Worm (Caenorhabditis elegans): ENCODE data around the gene F34D10.8.

Gene F34D10.8

DNA sequence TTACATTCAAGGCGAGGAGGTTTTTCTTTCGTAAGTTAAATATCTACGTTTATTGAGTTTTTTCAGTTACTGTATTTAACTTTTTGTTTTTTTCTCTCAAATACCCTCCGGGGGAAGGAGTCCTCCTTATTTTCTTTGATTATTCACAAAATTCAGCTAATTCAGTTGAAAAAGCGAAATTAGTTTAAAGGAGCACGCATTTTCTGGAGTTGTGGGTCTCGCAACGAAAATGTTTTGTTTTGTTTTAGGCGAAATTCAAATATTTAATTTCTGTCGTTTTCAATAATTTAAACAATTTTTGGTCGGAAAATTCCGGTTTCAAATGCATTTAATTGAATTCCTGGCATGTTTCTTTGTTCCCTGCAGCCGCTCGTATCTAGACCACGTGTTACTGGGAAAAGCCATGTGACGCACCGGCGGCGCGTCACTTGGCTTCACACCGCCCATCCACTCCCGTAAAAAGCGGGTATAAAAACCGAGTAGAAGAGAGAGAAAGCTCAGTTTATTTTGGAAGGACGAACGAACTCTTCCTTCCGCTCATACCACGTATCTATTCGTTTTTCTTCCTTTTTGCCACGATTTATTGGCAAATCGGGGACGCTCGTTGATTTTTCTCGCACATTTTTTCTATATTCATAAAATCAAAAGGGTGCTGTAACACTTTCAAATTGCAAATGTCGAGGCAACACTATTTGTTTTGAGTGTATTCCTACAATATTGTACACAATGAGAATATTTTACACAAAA, 5.1 kb downstream of the F34D10.8 start (continued):
- no peak for TF ChIP-seq unc-30 (tag; optimal IDR thresholded peaks at IDR 0.05)
- no peak for TF ChIP-seq hlh-17 (GFP tag; optimal IDR thresholded peaks at IDR 0.05; ENCODE audit: borderline replicate concordance)
- TF ChIP-seq snpc-4 (tag; optimal IDR thresholded peaks at IDR 0.05) = no peak
- no peak for TF ChIP-seq grh-1 (GFP tag; IDR thresholded peaks at IDR 0.05)
- TF ChIP-seq lin-14 (GFP tag; optimal IDR thresholded peaks at IDR 0.05) = peak; percentile 76
- TF ChIP-seq ama-1 (optimal IDR thresholded peaks at IDR 0.05) = peak; percentile 74
- peak; percentile 55 for TF ChIP-seq nhr-85 (tag)
- no peak for TF ChIP-seq ceh-90 (tag; optimal IDR thresholded peaks at IDR 0.05)
- peak; percentile 43 to 58 for TF ChIP-seq efl-1 (optimal IDR thresholded peaks at IDR 0.05)
- peak in 1 of 2 experiments; percentile 75 for TF ChIP-seq efl-1 (GFP tag; optimal IDR thresholded peaks at IDR 0.05 in 1 of 2)
- no peak for TF ChIP-seq nhr-76 (tag; optimal IDR thresholded peaks at IDR 0.05)
- no peak for TF ChIP-seq lir-3 (tag; optimal IDR thresholded peaks at IDR 0.05; ENCODE audit: poor library complexity)
- peak; percentile 18 for TF ChIP-seq xbp-1 (tag; optimal IDR thresholded peaks at IDR 0.05)

ce11 chrIII:3736302-3736701, 5.7 kb downstream of the F34D10.8 start, which contains the start of gene F34D10.4:
F34D10.4 (plus strand) TSS chrIII:3736602.
- TF ChIP-seq hpl-2 (GFP tag; optimal IDR thresholded peaks at IDR 0.05) = peak; percentile 30
- no peak for TF ChIP-seq egl-13 (tag; optimal IDR thresholded peaks at IDR 0.05)

ce11 chrIII:3737742-3738141, 7.2 kb downstream of the F34D10.8 start:
- TF ChIP-seq efl-1 (optimal IDR thresholded peaks at IDR 0.05) (no peak), efl-1 (GFP tag; optimal IDR thresholded peaks at IDR 0.05 in 1 of 2) (peak in 1 of 2 experiments; percentile 35), ceh-8 (GFP tag; optimal IDR thresholded peaks at IDR 0.05) (no peak), ama-1 (optimal IDR thresholded peaks at IDR 0.05) (no peak), hpl-2 (GFP tag; optimal IDR thresholded peaks at IDR 0.05) (no peak), unc-86 (tag; optimal IDR thresholded peaks at IDR 0.05) (no peak)

ce11 chrIII:3738331-3738730, 7.8 kb downstream of the F34D10.8 start:
- TF ChIP-seq lin-35 (GFP tag; optimal IDR thresholded peaks at IDR 0.05) (no peak), efl-1 (optimal IDR thresholded peaks at IDR 0.05) (no peak), efl-1 (GFP tag; optimal IDR thresholded peaks at IDR 0.05 in 1 of 2) (no peak), nhr-90 (tag; optimal IDR thresholded peaks at IDR 0.05; ENCODE audit: poor library complexity) (no peak), mdl-1 (tag; optimal IDR thresholded peaks at IDR 0.05) (no peak), hlh-4 (tag; optimal IDR thresholded peaks at IDR 0.05) (no peak), jun-1 (tag; optimal IDR thresholded peaks at IDR 0.05) (no peak), ama-1 (optimal IDR thresholded peaks at IDR 0.05) (no peak), ceh-8 (GFP tag; optimal IDR thresholded peaks at IDR 0.05) (no peak), lin-13 (GFP tag; optimal IDR thresholded peaks at IDR 0.05) (no peak), isw-1 (GFP tag; IDR thresholded peaks at IDR 0.05) (no peak), fkh-8 (tag; optimal IDR thresholded peaks at IDR 0.05) (no peak), snpc-4 (tag; optimal IDR thresholded peaks at IDR 0.05) (no peak), ceh-63 (GFP tag; optimal IDR thresholded peaks at IDR 0.05) (no peak)

DNA sequence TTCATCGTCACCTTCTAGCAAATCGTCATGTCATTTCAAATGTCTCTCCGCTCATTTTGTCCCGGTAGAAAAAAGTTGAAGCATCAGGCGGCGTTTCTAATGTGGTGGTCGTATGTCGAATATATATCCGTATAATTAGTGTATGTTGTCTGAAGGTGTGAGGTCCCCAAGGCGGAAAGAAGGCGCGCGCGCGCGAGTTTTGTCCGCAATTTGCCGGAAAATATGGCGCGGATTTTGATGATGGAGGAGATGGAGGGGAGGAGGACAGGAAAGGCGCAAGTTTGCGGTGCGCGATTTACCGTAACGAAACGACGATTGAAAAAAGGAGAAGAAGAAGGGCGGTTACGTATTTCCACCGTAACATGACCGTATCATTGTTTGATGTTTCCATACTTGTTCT, 11.5 kb downstream of the F34D10.8 start:
- TF ChIP-seq nhr-76 (tag; optimal IDR thresholded peaks at IDR 0.05) (no peak), aly-2 (tag; optimal IDR thresholded peaks at IDR 0.05) (no peak), unc-62 (GFP tag; optimal IDR thresholded peaks at IDR 0.05) (no peak), lin-39 (tag; optimal IDR thresholded peaks at IDR 0.05) (no peak), tlp-1 (tag; optimal IDR thresholded peaks at IDR 0.05) (no peak), efl-3 (GFP tag; optimal IDR thresholded peaks at IDR 0.05) (no peak), lir-3 (tag; optimal IDR thresholded peaks at IDR 0.05; ENCODE audit: poor library complexity) (no peak), fkh-4 (tag; optimal IDR thresholded peaks at IDR 0.05; ENCODE audit: borderline replicate concordance) (no peak), swsn-7 (tag; optimal IDR thresholded peaks at IDR 0.05) (no peak), fos-1 (tag; optimal IDR thresholded peaks at IDR 0.05) (no peak), alr-1 (tag; optimal IDR thresholded peaks at IDR 0.05; ENCODE audit: borderline replicate concordance) (no peak), sup-37 (GFP tag; optimal IDR thresholded peaks at IDR 0.05) (no peak), ets-5 (GFP tag; IDR thresholded peaks at IDR 0.05) (no peak), lin-14 (GFP tag; optimal IDR thresholded peaks at IDR 0.05) (no peak), grh-1 (GFP tag; IDR thresholded peaks at IDR 0.05) (no peak), aha-1 (tag; optimal IDR thresholded peaks at IDR 0.05) (no peak)
